Worm (Caenorhabditis elegans) whole organism, L4 larva: ENCODE results near the gene skih-2.

Experiments
- F26F4.8 ChIP-seq: fragments of 200-800 bp; sonication (Bioruptor generic); conservative IDR thresholded peaks from 2 replicates; pipeline ENCODE4 v1.3.6; 2022; ENCODE audit warnings: missing genetic modification characterization, missing compliant biosample characterization
- F49E8.2 ChIP-seq: sonication (generic microtip); optimal IDR thresholded peaks from 2 replicates; lab custom pipeline; 2016; ENCODE audit warnings: missing compliant biosample characterization, mild to moderate bottlenecking, missing genetic modification characterization, borderline replicate concordance
- T20F7.1 ChIP-seq: fragments of 200-800 bp; sonication (Bioruptor generic); optimal IDR thresholded peaks from 2 replicates; lab custom pipeline; 2018; ENCODE audit warnings: mild to moderate bottlenecking, missing genetic modification characterization, missing compliant biosample characterization
- T26A8.4 ChIP-seq: fragments of 200-800 bp; sonication (Bioruptor generic); IDR thresholded peaks from 2 replicates; pipeline ENCODE4 v1.3.6; 2022; ENCODE audit warnings: missing genetic modification characterization, missing compliant biosample characterization
- Y48G9A.11 ChIP-seq: fragments of 200-800 bp; sonication (Bioruptor generic); IDR thresholded peaks from 2 replicates; pipeline ENCODE4 v1.3.6; 2022; ENCODE audit warnings: missing genetic modification reagents, missing genetic modification characterization, missing compliant biosample characterization
- ZK546.5 ChIP-seq, 2 experiments: sonication (generic microtip); optimal IDR thresholded peaks; 2 replicates each; lab custom pipeline; 2017; ENCODE audit warnings: missing biosample characterization in 2 of 2, missing genetic modification characterization in 2 of 2
- aha-1 ChIP-seq: fragments of 150-350 bp; peaks from one replicate; lab custom pipeline; 2014; ENCODE audit warnings: missing biosample characterization, missing genetic modification characterization
- aly-2 ChIP-seq: sonication (generic microtip); optimal IDR thresholded peaks from 2 replicates; lab custom pipeline; 2018; ENCODE audit warnings: missing biosample characterization, missing genetic modification characterization
- ama-1 ChIP-seq: fragments of 150-350 bp; optimal IDR thresholded peaks from 2 replicates; lab custom pipeline; 2014; ENCODE audit warnings: inconsistent platforms, mixed read lengths
- arid-1 ChIP-seq: fragments of 200-800 bp; sonication (Bioruptor generic); conservative IDR thresholded peaks from 2 replicates; pipeline ENCODE4 v1.3.6; 2022; ENCODE audit warnings: missing genetic modification reagents, missing genetic modification characterization, missing compliant biosample characterization
- ceh-32 ChIP-seq: sonication (generic microtip); optimal IDR thresholded peaks from 2 replicates; lab custom pipeline; 2016; ENCODE audit warnings: mild to moderate bottlenecking, missing genetic modification characterization, missing compliant biosample characterization; ENCODE audit not compliant: poor library complexity
- ceh-62 ChIP-seq: sonication (generic microtip); optimal IDR thresholded peaks from 2 replicates; lab custom pipeline; 2017; ENCODE audit warnings: missing biosample characterization, missing genetic modification characterization
- ceh-82 ChIP-seq: sonication (generic microtip); optimal IDR thresholded peaks from 2 replicates; lab custom pipeline; 2017; ENCODE audit warnings: missing biosample characterization, missing genetic modification characterization
- cey-2 ChIP-seq: sonication (generic microtip); optimal IDR thresholded peaks from 3 replicates; lab custom pipeline; 2017; ENCODE audit warnings: missing genetic modification characterization, mild to moderate bottlenecking, missing compliant biosample characterization, antibody characterized with exemption, borderline replicate concordance; ENCODE audit not compliant: insufficient read depth
- dmd-6 ChIP-seq: fragments of 200-800 bp; sonication (Bioruptor generic); IDR thresholded peaks from 2 replicates; pipeline ENCODE4 v1.3.6; 2022; ENCODE audit warnings: missing genetic modification reagents, missing genetic modification characterization, missing compliant biosample characterization
- dpl-1 ChIP-seq: fragments of 150-350 bp; optimal IDR thresholded peaks from 2 replicates; lab custom pipeline; 2014; ENCODE audit warnings: missing biosample characterization, missing genetic modification reagents, missing genetic modification characterization
- egl-27 ChIP-seq: sonication (generic microtip); optimal IDR thresholded peaks from 3 replicates; lab custom pipeline; 2017; ENCODE audit warnings: missing biosample characterization, missing genetic modification reagents, missing genetic modification characterization
- egl-43 ChIP-seq: fragments of 200-800 bp; sonication (Bioruptor generic); IDR thresholded peaks from 2 replicates; pipeline ENCODE4 v1.3.6; 2022; ENCODE audit warnings: missing genetic modification reagents, missing genetic modification characterization, missing compliant biosample characterization
- fkh-10 ChIP-seq: fragments of 150-350 bp; optimal IDR thresholded peaks from 2 replicates; lab custom pipeline; 2014; ENCODE audit warnings: missing biosample characterization, missing genetic modification reagents, missing genetic modification characterization
- fos-1 ChIP-seq: fragments of 150-350 bp; optimal IDR thresholded peaks from 2 replicates; lab custom pipeline; 2014; ENCODE audit warnings: missing biosample characterization, missing genetic modification characterization
- gei-8 ChIP-seq: fragments of 200-800 bp; sonication (Bioruptor generic); optimal IDR thresholded peaks from 2 replicates; lab custom pipeline; 2018; ENCODE audit warnings: mild to moderate bottlenecking, missing genetic modification characterization, missing compliant biosample characterization
- hlh-30 ChIP-seq: sonication (generic microtip); optimal IDR thresholded peaks from 2 replicates; lab custom pipeline; 2017; ENCODE audit warnings: antibody characterized with exemption, mild to moderate bottlenecking, missing genetic modification characterization, missing compliant biosample characterization; ENCODE audit not compliant: insufficient read depth
- lin-1 ChIP-seq: fragments of 200-800 bp; sonication (Bioruptor generic); IDR thresholded peaks from 2 replicates; pipeline ENCODE4 v1.3.6; 2022; ENCODE audit warnings: missing genetic modification reagents, missing genetic modification characterization, missing compliant biosample characterization
- lin-38 ChIP-seq: fragments of 200-800 bp; sonication (Bioruptor generic); IDR thresholded peaks from 2 replicates; pipeline ENCODE4 v1.3.6; 2022; ENCODE audit warnings: missing genetic modification reagents, missing genetic modification characterization, missing compliant biosample characterization
- lir-3 ChIP-seq: sonication (generic microtip); optimal IDR thresholded peaks from 2 replicates; lab custom pipeline; 2016; ENCODE audit warnings: mild to moderate bottlenecking, missing genetic modification characterization, missing compliant biosample characterization
- mdl-1 ChIP-seq, 2 experiments: fragments of 150-350 bp in 1 of 2; sonication (generic microtip) in 1 of 2; optimal IDR thresholded peaks; 2 replicates each; lab custom pipeline; 2014 to 2017; ENCODE audit warnings: missing biosample characterization in 2 of 2, missing genetic modification characterization in 2 of 2
- mep-1 ChIP-seq: fragments of 150-350 bp; sonication (generic microtip); optimal IDR thresholded peaks from 3 replicates; lab custom pipeline; 2014; ENCODE audit warnings: missing biosample characterization, missing genetic modification characterization
- nhr-10 ChIP-seq: fragments of 150-350 bp; optimal IDR thresholded peaks from 2 replicates; lab custom pipeline; 2014; ENCODE audit warnings: missing biosample characterization, missing genetic modification characterization
- nhr-102 ChIP-seq: sonication (generic microtip); optimal IDR thresholded peaks from 2 replicates; lab custom pipeline; 2016; ENCODE audit warnings: mild to moderate bottlenecking, missing genetic modification characterization, moderate library complexity, missing compliant biosample characterization
- nhr-41 ChIP-seq: fragments of 200-800 bp; sonication (Bioruptor generic); IDR thresholded peaks from 2 replicates; pipeline ENCODE4 v1.3.6; 2022; ENCODE audit warnings: missing genetic modification reagents, missing genetic modification characterization, missing compliant biosample characterization
- nhr-6 ChIP-seq: fragments of 150-350 bp; optimal IDR thresholded peaks from 2 replicates; lab custom pipeline; 2014; ENCODE audit warnings: missing biosample characterization, missing genetic modification characterization
- nhr-77 ChIP-seq: fragments of 150-350 bp; optimal IDR thresholded peaks from 2 replicates; lab custom pipeline; 2014; ENCODE audit warnings: missing biosample characterization, missing genetic modification characterization
- pha-4 ChIP-seq, 2 experiments: fragments of 150-350 bp in 1 of 2; fragments of 200-800 bp in 1 of 2; sonication (Bioruptor generic) in 1 of 2; IDR thresholded peaks in 1 of 2; optimal IDR thresholded peaks in 1 of 2; 2 replicates each; pipeline versions ENCODE4 v1.3.6 to Lab custom; 2014 to 2022; ENCODE audit warnings: missing genetic modification characterization in 2 of 2, missing genetic modification reagents in 2 of 2, missing biosample characterization in 1 of 2, missing compliant biosample characterization in 1 of 2
- pqm-1 ChIP-seq: sonication (generic microtip); optimal IDR thresholded peaks from 2 replicates; lab custom pipeline; 2017; ENCODE audit warnings: missing biosample characterization, missing genetic modification characterization
- skn-1 ChIP-seq: fragments of 150-350 bp; optimal IDR thresholded peaks from 2 replicates; lab custom pipeline; 2014; ENCODE audit warnings: missing biosample characterization, missing genetic modification characterization
- snpc-1.2 ChIP-seq: fragments of 200-800 bp; sonication (Bioruptor generic); IDR thresholded peaks from 2 replicates; pipeline ENCODE4 v1.3.6; 2022; ENCODE audit warnings: missing genetic modification reagents, missing genetic modification characterization, missing compliant biosample characterization
- tag-97 ChIP-seq: fragments of 200-800 bp; sonication (Bioruptor generic); IDR thresholded peaks from 2 replicates; pipeline ENCODE4 v1.3.6; 2022; ENCODE audit warnings: missing genetic modification characterization, missing compliant biosample characterization
- unc-130 ChIP-seq: sonication (generic microtip); optimal IDR thresholded peaks from 2 replicates; lab custom pipeline; 2016; ENCODE audit warnings: missing genetic modification reagents, missing genetic modification characterization, missing compliant biosample characterization
- unc-62 ChIP-seq, 3 experiments: fragments of 150-350 bp in 1 of 3; sonication (generic microtip); optimal IDR thresholded peaks in 2 of 3; peaks in 1 of 3; 1 replicate in 1 of 3; 2 replicates in 2 of 3; lab custom pipeline; 2014 to 2017; ENCODE audit warnings: missing biosample characterization in 3 of 3, missing genetic modification characterization in 3 of 3, missing genetic modification reagents in 3 of 3, missing genotype in 1 of 3
- vab-7 ChIP-seq: fragments of 200-800 bp; sonication (Bioruptor generic); IDR thresholded peaks from 2 replicates; pipeline ENCODE4 v1.3.6; 2022; ENCODE audit warnings: missing genetic modification reagents, missing genetic modification characterization, missing compliant biosample characterization
- zag-1 ChIP-seq: fragments of 150-350 bp; optimal IDR thresholded peaks from 2 replicates; lab custom pipeline; 2014; ENCODE audit warnings: missing biosample characterization, missing genetic modification characterization
- zfp-3 ChIP-seq: fragments of 200-800 bp; sonication (Bioruptor generic); conservative IDR thresholded peaks from 2 replicates; pipeline ENCODE4 v1.3.6; 2022; ENCODE audit warnings: missing genetic modification reagents, missing genetic modification characterization, missing compliant biosample characterization

skih-2 gene

DNA sequence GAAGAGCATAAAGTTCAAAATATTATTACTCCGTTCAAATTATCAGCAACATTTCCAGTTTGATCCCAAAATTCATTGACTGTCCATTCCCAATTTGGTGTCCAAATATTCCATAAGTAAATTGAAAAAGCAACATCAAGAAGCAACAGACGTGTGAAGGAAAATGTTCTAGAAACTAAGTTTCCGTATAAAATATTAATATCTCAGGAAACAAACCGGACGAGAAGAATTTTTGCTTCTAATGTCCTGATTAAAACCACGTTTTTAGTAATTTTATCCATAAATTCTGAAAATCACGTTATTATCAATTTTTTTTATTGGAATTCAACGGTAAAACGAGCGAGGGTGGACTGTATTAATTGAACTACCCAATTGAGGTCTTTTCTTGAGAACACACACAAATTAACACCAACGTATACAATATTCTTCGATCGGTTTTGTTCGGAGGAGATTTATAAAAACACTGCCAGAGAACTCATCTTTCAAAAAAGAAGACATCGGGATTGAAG lies 4.9 kb upstream of the skih-2 start, which contains the start of gene pigq-1 (continued):
- TF ChIP-seq fkh-10 (no peak), unc-130 (no peak), fos-1 (tag; lab: Kevin White, UChicago) (no peak), ceh-62 (tag; lab: Kevin White, UChicago) (no peak), cey-2 (tag; lab: Kevin White, UChicago) (no peak), egl-43 (GFP tag; lab: Robert Waterston, UW) (no peak), nhr-10 (no peak), dmd-6 (GFP tag; lab: Robert Waterston, UW) (no peak), pqm-1 (tag; lab: Kevin White, UChicago) (no peak), gei-8 (peak; percentile 31), T20F7.1 (peak; percentile 53), egl-27 (tag; lab: Kevin White, UChicago) (no peak), zag-1 (peak; percentile 55), nhr-102 (peak; percentile 77), ceh-32 (tag; lab: Kevin White, UChicago) (no peak), lir-3 (tag; lab: Kevin White, UChicago) (no peak)

DNA sequence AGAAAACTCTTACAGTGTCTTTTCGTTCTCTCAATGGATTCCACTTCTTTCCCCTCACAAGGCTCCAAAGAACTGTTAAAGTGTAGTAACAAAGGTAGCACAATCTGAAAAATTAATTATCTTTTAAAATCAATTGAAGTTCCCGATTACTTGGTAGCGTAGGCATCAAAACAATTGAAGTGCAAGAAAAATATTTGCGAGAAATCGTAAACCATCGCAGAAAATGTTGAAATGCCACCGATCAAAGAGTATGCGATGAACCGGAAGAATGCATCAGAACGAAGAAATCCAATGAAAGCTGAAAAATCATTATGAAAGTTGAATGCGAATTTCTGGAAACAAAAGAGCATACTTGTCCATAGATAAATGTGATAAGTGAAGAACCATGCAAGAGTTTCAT lies 4.3 kb upstream of the skih-2 start:
- no peak for TF ChIP-seq ama-1
- peak; percentile 98 for TF ChIP-seq aha-1 (tag; lab: Kevin White, UChicago)

DNA sequence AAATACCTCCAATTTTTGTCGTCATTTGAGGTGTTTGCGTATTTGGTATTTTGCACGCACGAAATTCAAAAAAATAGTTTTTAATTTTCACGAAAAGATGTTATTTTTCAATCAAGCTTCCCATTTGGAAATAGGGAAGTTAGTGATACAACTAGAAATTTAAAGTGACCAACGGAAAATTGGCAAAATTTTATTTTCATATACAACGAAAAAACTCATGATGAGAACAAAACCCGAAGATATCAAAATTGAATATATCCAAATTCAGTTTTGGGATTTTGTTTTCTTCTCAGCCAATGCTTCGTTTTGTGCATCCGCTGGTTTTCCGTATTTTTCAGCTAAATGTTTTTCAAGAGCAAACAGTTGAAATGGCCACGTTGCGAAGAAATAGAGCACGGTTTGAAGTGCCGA lies 3.8 kb upstream of the skih-2 start:
- TF ChIP-seq pha-4 (GFP tag; IDR thresholded peaks at IDR 0.05; lab: Robert Waterston, UW) (peak; percentile 64; the same call in 1 of the 2 replicates), pha-4 (tag; optimal IDR thresholded peaks at IDR 0.05; lab: Kevin White, UChicago) (no peak), skn-1 (tag; lab: Kevin White, UChicago) (no peak), mep-1 (tag; lab: Kevin White, UChicago) (no peak), unc-62 (GFP tag; optimal IDR thresholded peaks at IDR 0.05 in 1 of 2; lab: Kevin White, UChicago) (peak in 1 of 2 experiments; percentile 51), unc-62 (tag; optimal IDR thresholded peaks at IDR 0.05; lab: Kevin White, UChicago) (no peak), snpc-1.2 (GFP tag; lab: Robert Waterston, UW) (0 out of 2 replicates have a peak, but pooled peaks have one; percentile 15), Y48G9A.11 (GFP tag; lab: Robert Waterston, UW) (0 out of 2 replicates have a peak, but pooled peaks have one; percentile 6), lin-38 (GFP tag; lab: Robert Waterston, UW) (peak; percentile 62), zfp-3 (GFP tag; lab: Robert Waterston, UW) (0 out of 2 replicates have a peak, but pooled peaks have one; percentile 30), T26A8.4 (GFP tag; lab: Robert Waterston, UW) (no peak), arid-1 (peak; percentile 80), F49E8.2 (tag; lab: Kevin White, UChicago) (peak; percentile 89)

DNA sequence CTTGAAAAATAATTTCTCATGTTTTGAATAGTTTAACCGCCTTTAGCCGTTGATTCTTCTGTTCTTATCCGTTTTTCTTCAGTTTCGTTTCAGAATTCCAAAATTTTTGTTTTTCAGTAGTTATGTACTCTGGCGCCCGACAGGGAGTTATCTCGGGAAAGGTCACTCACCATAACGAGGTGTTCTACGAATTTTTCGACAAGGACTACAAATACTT lies 972 bp upstream of the skih-2 start, which contains the start of gene F01G4.4:
Gene F01G4.4 (plus strand): TSS at position 118 of the 217 bp plus-strand sequence.
- TF ChIP-seq mdl-1 (tag; optimal IDR thresholded peaks at IDR 0.05; lab: Kevin White, UChicago): no peak
- no peak for TF ChIP-seq dmd-6 (GFP tag; lab: Robert Waterston, UW)
- TF ChIP-seq ZK546.5 (tag; optimal IDR thresholded peaks at IDR 0.05; lab: Kevin White, UChicago): no peak
- no peak for TF ChIP-seq ceh-82 (tag; lab: Kevin White, UChicago)
- no peak for TF ChIP-seq pha-4 (GFP tag; IDR thresholded peaks at IDR 0.05; lab: Robert Waterston, UW)
- TF ChIP-seq pha-4 (tag; optimal IDR thresholded peaks at IDR 0.05; lab: Kevin White, UChicago): no peak
- no peak for TF ChIP-seq nhr-77 (tag; lab: Kevin White, UChicago)
- TF ChIP-seq snpc-1.2 (GFP tag; lab: Robert Waterston, UW): no peak
- no peak for TF ChIP-seq F26F4.8 (GFP tag; lab: Robert Waterston, UW)
- TF ChIP-seq vab-7: no peak
- no peak for TF ChIP-seq hlh-30 (tag; lab: Kevin White, UChicago)
- no peak for TF ChIP-seq nhr-6
- TF ChIP-seq ceh-62 (tag; lab: Kevin White, UChicago): no peak
- no peak for TF ChIP-seq aly-2 (tag; lab: Kevin White, UChicago)
- no peak for TF ChIP-seq tag-97 (GFP tag; lab: Robert Waterston, UW)
- TF ChIP-seq nhr-41 (GFP tag; lab: Robert Waterston, UW): no peak
- TF ChIP-seq dpl-1 (GFP tag; lab: Kevin White, UChicago): no peak
- TF ChIP-seq lin-1 (GFP tag; lab: Robert Waterston, UW): no peak
- TF ChIP-seq, all 104 proteins: peak for 0
